Worm (Caenorhabditis elegans) whole organism, L1 larva: ENCODE measurements around the gene tiar-1.
A peak's percentile ranks its signal among the peaks of the same experiment; 100 is the strongest.

Experiments used
- C16A3.4 ChIP-seq: fragments of 150-350 bp; optimal IDR thresholded peaks from 2 replicates; lab custom pipeline; 2014; ENCODE audit warnings: missing biosample characterization, missing genetic modification characterization
- C34B4.2 ChIP-seq: sonication (generic microtip); optimal IDR thresholded peaks from 2 replicates; lab custom pipeline; 2017; ENCODE audit warnings: mild to moderate bottlenecking, missing genetic modification characterization, missing compliant biosample characterization
- F16B12.6 ChIP-seq: fragments of 150-350 bp; optimal IDR thresholded peaks from 2 replicates; lab custom pipeline; 2014; ENCODE audit warnings: missing biosample characterization, missing genetic modification characterization
- aly-2 ChIP-seq: fragments of 150-350 bp; optimal IDR thresholded peaks from 2 replicates; lab custom pipeline; 2014; ENCODE audit warnings: missing biosample characterization, missing genetic modification characterization
- blmp-1 ChIP-seq: fragments of 150-350 bp; optimal IDR thresholded peaks from 2 replicates; lab custom pipeline; 2014; ENCODE audit warnings: missing biosample characterization, missing genetic modification characterization
- ceh-63 ChIP-seq: fragments of 200-800 bp; sonication (Bioruptor generic); optimal IDR thresholded peaks from 2 replicates; lab custom pipeline; 2018; ENCODE audit warnings: mild to moderate bottlenecking, missing genetic modification characterization, missing compliant biosample characterization
- ceh-8 ChIP-seq: fragments of 200-800 bp; sonication (Bioruptor generic); optimal IDR thresholded peaks from 2 replicates; lab custom pipeline; 2018; ENCODE audit warnings: mild to moderate bottlenecking, missing genetic modification characterization, moderate library complexity, missing compliant biosample characterization
- egl-27 ChIP-seq, 2 experiments: fragments of 150-350 bp in 1 of 2; sonication (generic microtip); optimal IDR thresholded peaks; 3 replicates each; lab custom pipeline; 2017 to 2018; ENCODE audit warnings: missing biosample characterization in 2 of 2, missing genetic modification characterization in 2 of 2, missing genetic modification reagents in 2 of 2
- elt-2 ChIP-seq: sonication (generic microtip); optimal IDR thresholded peaks from 2 replicates; lab custom pipeline; 2016; ENCODE audit warnings: missing genetic modification characterization, mild to moderate bottlenecking, inconsistent platforms, missing compliant biosample characterization, missing genetic modification reagents
- elt-3 ChIP-seq, 6 experiments: fragments of 150-350 bp in 1 of 6; sonication (generic microtip); optimal IDR thresholded peaks; 2 replicates each; lab custom pipeline; 2017 to 2018; ENCODE audit warnings: missing biosample characterization in 6 of 6, missing genetic modification characterization in 6 of 6, inconsistent platforms in 1 of 6
- ets-5 ChIP-seq: fragments of 200-800 bp; sonication (Bioruptor generic); IDR thresholded peaks from 2 replicates; pipeline ENCODE4 v1.3.6; 2022; ENCODE audit warnings: missing genetic modification characterization, missing compliant biosample characterization
- fkh-4 ChIP-seq: sonication (generic microtip); optimal IDR thresholded peaks from 2 replicates; lab custom pipeline; 2016; ENCODE audit warnings: missing compliant biosample characterization, missing genetic modification characterization, borderline replicate concordance
- hlh-17 ChIP-seq: fragments of 200-800 bp; sonication (Bioruptor generic); optimal IDR thresholded peaks from 2 replicates; lab custom pipeline; 2018; ENCODE audit warnings: missing genetic modification characterization, mild to moderate bottlenecking, missing compliant biosample characterization, moderate library complexity, borderline replicate concordance
- irx-1 ChIP-seq: sonication (generic microtip); optimal IDR thresholded peaks from 2 replicates; lab custom pipeline; 2016; ENCODE audit warnings: missing genetic modification characterization, missing compliant biosample characterization
- lin-13 ChIP-seq: fragments of 150-350 bp; optimal IDR thresholded peaks from 2 replicates; lab custom pipeline; 2014; ENCODE audit warnings: missing biosample characterization, missing genetic modification reagents, missing genetic modification characterization
- lin-14 ChIP-seq: fragments of 200-800 bp; sonication (Bioruptor generic); optimal IDR thresholded peaks from 2 replicates; lab custom pipeline; 2018; ENCODE audit warnings: mild to moderate bottlenecking, missing genetic modification characterization, moderate library complexity, missing compliant biosample characterization
- lin-15B ChIP-seq: fragments of 150-350 bp; sonication (generic microtip); optimal IDR thresholded peaks from 3 replicates; lab custom pipeline; 2014; ENCODE audit warnings: missing biosample characterization, missing genetic modification characterization
- lin-35 ChIP-seq, 2 experiments: fragments of 150-350 bp; optimal IDR thresholded peaks; 2 replicates each; lab custom pipeline; 2014; ENCODE audit warnings: missing biosample characterization in 2 of 2, missing genetic modification characterization in 2 of 2, missing genetic modification reagents in 2 of 2
- mef-2 ChIP-seq: fragments of 150-350 bp; optimal IDR thresholded peaks from 2 replicates; lab custom pipeline; 2014; ENCODE audit warnings: missing biosample characterization, missing genetic modification characterization
- mep-1 ChIP-seq: fragments of 150-350 bp; optimal IDR thresholded peaks from 2 replicates; lab custom pipeline; 2014; ENCODE audit warnings: missing biosample characterization, missing genetic modification characterization
- nhr-20 ChIP-seq: sonication (generic microtip); optimal IDR thresholded peaks from 2 replicates; lab custom pipeline; 2016; ENCODE audit warnings: mild to moderate bottlenecking, missing genetic modification characterization, missing compliant biosample characterization
- nhr-237 ChIP-seq: fragments of 150-350 bp; optimal IDR thresholded peaks from 2 replicates; lab custom pipeline; 2014; ENCODE audit warnings: missing biosample characterization, missing genetic modification characterization
- nhr-28 ChIP-seq: fragments of 150-350 bp; optimal IDR thresholded peaks from 2 replicates; lab custom pipeline; 2014; ENCODE audit warnings: missing biosample characterization, missing genetic modification characterization
- nhr-47 ChIP-seq: sonication (generic microtip); optimal IDR thresholded peaks from 2 replicates; lab custom pipeline; 2016; ENCODE audit warnings: mild to moderate bottlenecking, missing genetic modification characterization, moderate library complexity, missing compliant biosample characterization
- nhr-71 ChIP-seq: sonication (generic microtip); optimal IDR thresholded peaks from 2 replicates; lab custom pipeline; 2016; ENCODE audit warnings: mild to moderate bottlenecking, missing genetic modification characterization, moderate library complexity, missing compliant biosample characterization
- nhr-77 ChIP-seq: fragments of 150-350 bp; optimal IDR thresholded peaks from 2 replicates; lab custom pipeline; 2014; ENCODE audit warnings: missing biosample characterization, missing genetic modification characterization
- nhr-84 ChIP-seq: sonication (generic microtip); optimal IDR thresholded peaks from 2 replicates; lab custom pipeline; 2017; ENCODE audit warnings: missing biosample characterization, missing genetic modification characterization
- nhr-85 ChIP-seq: sonication (generic microtip); peaks from one replicate; lab custom pipeline; 2016; ENCODE audit warnings: missing genetic modification characterization, inconsistent platforms, missing compliant biosample characterization
- pax-3 ChIP-seq: fragments of 200-800 bp; sonication (Bioruptor generic); optimal IDR thresholded peaks from 2 replicates; lab custom pipeline; 2018; ENCODE audit warnings: mild to moderate bottlenecking, missing genetic modification characterization, moderate library complexity, missing compliant biosample characterization
- pqm-1 ChIP-seq: sonication (generic microtip); optimal IDR thresholded peaks from 3 replicates; lab custom pipeline; 2017; ENCODE audit warnings: missing biosample characterization, missing genetic modification characterization
- rnt-1 ChIP-seq: sonication (generic microtip); optimal IDR thresholded peaks from 2 replicates; lab custom pipeline; 2016; ENCODE audit warnings: mild to moderate bottlenecking, missing genetic modification characterization, moderate library complexity, missing compliant biosample characterization
- snpc-4 ChIP-seq: fragments of 150-350 bp; optimal IDR thresholded peaks from 2 replicates; lab custom pipeline; 2014; ENCODE audit warnings: missing biosample characterization, missing genetic modification characterization
- sox-4 ChIP-seq: sonication (generic microtip); optimal IDR thresholded peaks from 2 replicates; lab custom pipeline; 2016; ENCODE audit warnings: missing genetic modification characterization, missing compliant biosample characterization
- sptf-1 ChIP-seq: fragments of 150-350 bp; optimal IDR thresholded peaks from 2 replicates; lab custom pipeline; 2014; ENCODE audit warnings: missing biosample characterization, missing genetic modification characterization
- sup-37 ChIP-seq: fragments of 200-800 bp; sonication (Bioruptor generic); optimal IDR thresholded peaks from 2 replicates; lab custom pipeline; 2018; ENCODE audit warnings: mild to moderate bottlenecking, missing genetic modification characterization, missing compliant biosample characterization
- tbx-2 ChIP-seq: sonication (generic microtip); optimal IDR thresholded peaks from 2 replicates; lab custom pipeline; 2016; ENCODE audit warnings: missing genetic modification characterization, missing compliant biosample characterization
- unc-130 ChIP-seq: fragments of 150-350 bp; optimal IDR thresholded peaks from 2 replicates; lab custom pipeline; 2017; ENCODE audit warnings: missing biosample characterization, missing genetic modification characterization, inconsistent platforms
- unc-86 ChIP-seq: sonication (generic microtip); optimal IDR thresholded peaks from 2 replicates; lab custom pipeline; 2016; ENCODE audit warnings: missing genetic modification characterization, missing compliant biosample characterization
- zag-1 ChIP-seq: fragments of 150-350 bp; optimal IDR thresholded peaks from 2 replicates; lab custom pipeline; 2014; ENCODE audit warnings: missing biosample characterization, missing genetic modification characterization
- zip-4 ChIP-seq: fragments of 200-800 bp; sonication (Bioruptor generic); optimal IDR thresholded peaks from 2 replicates; lab custom pipeline; 2018; ENCODE audit warnings: mild to moderate bottlenecking, missing genetic modification characterization, moderate library complexity, missing compliant biosample characterization
- ztf-4 ChIP-seq: fragments of 150-350 bp; optimal IDR thresholded peaks from 2 replicates; lab custom pipeline; 2014; ENCODE audit warnings: missing biosample characterization, missing genetic modification characterization

The tiar-1 gene

ce11 chrII:5698254-5698653 is 16.4 kb downstream of the tiar-1 start (continued):
- TF ChIP-seq mef-2 (no peak), nhr-71 (peak; percentile 88), pax-3 (tag; lab: Kevin White, UChicago) (no peak), nhr-28 (tag; lab: Kevin White, UChicago) (no peak), ets-5 (GFP tag; lab: Robert Waterston, UW) (no peak), lin-14 (peak; percentile 85), F16B12.6 (tag; lab: Kevin White, UChicago) (no peak), nhr-77 (tag; lab: Kevin White, UChicago) (no peak), pqm-1 (tag; lab: Kevin White, UChicago) (no peak), C16A3.4 (tag; lab: Kevin White, UChicago) (peak; percentile 50), zag-1 (no peak), lin-13 (GFP tag; lab: Kevin White, UChicago) (peak; percentile 57), ceh-63 (GFP tag; lab: Kevin White, UChicago) (no peak), lin-15B (tag; lab: Kevin White, UChicago) (no peak), ztf-4 (tag; lab: Kevin White, UChicago) (peak; percentile 35), unc-130 (tag; lab: Kevin White, UChicago) (peak; percentile 81), sox-4 (tag; lab: Kevin White, UChicago) (no peak), snpc-4 (tag; lab: Kevin White, UChicago) (no peak), fkh-4 (tag; lab: Kevin White, UChicago) (no peak), sptf-1 (tag; lab: Kevin White, UChicago) (no peak), aly-2 (no peak), blmp-1 (peak; percentile 38), ceh-8 (no peak), nhr-20 (tag; lab: Kevin White, UChicago) (peak; percentile 77), C34B4.2 (no peak), irx-1 (no peak), nhr-85 (tag; lab: Kevin White, UChicago) (peak; percentile 56), unc-86 (no peak), zip-4 (GFP tag; lab: Kevin White, UChicago) (no peak), nhr-84 (tag; lab: Kevin White, UChicago) (no peak), tbx-2 (peak; percentile 57), rnt-1 (tag; lab: Kevin White, UChicago) (peak; percentile 57)

ce11 chrII:5697338-5697737 is 17.3 kb downstream of the tiar-1 start:
- TF ChIP-seq mep-1 (tag; lab: Kevin White, UChicago) (no peak), pax-3 (tag; lab: Kevin White, UChicago) (no peak)
- TF ChIP-seq, all 84 proteins: peak for 0

ce11 chrII:5696218-5696617 is 18.4 kb downstream of the tiar-1 start:
- no peak for TF ChIP-seq ets-5 (GFP tag; lab: Robert Waterston, UW)
- no peak for TF ChIP-seq sup-37 (GFP tag; lab: Kevin White, UChicago)
- TF ChIP-seq elt-2 (tag; lab: Kevin White, UChicago): no peak
- TF ChIP-seq lin-15B (tag; lab: Kevin White, UChicago): no peak
- TF ChIP-seq C16A3.4 (tag; lab: Kevin White, UChicago): no peak
- TF ChIP-seq nhr-237 (tag; lab: Kevin White, UChicago): no peak
- TF ChIP-seq hlh-17: no peak
- no peak for TF ChIP-seq nhr-47
- no peak for TF ChIP-seq nhr-85 (tag; lab: Kevin White, UChicago)
- no peak for TF ChIP-seq elt-3 (tag; optimal IDR thresholded peaks at IDR 0.05; lab: Kevin White, UChicago)
- TF ChIP-seq irx-1: no peak
- TF ChIP-seq sox-4 (tag; lab: Kevin White, UChicago): no peak
- TF ChIP-seq egl-27 (tag; optimal IDR thresholded peaks at IDR 0.05; lab: Kevin White, UChicago): no peak
- TF ChIP-seq lin-35 (GFP tag; optimal IDR thresholded peaks at IDR 0.05; lab: Kevin White, UChicago): no peak
- no peak for TF ChIP-seq nhr-84 (tag; lab: Kevin White, UChicago)
- TF ChIP-seq mef-2: no peak
